Worm (Caenorhabditis elegans) whole organism, L1 larva: ENCODE measurements around the gene jmjd-3.2.

Source experiments
- C04F5.9 ChIP-seq: sonication (generic microtip); optimal IDR thresholded peaks from 2 replicates; lab custom pipeline; 2016; ENCODE audit warnings: missing genetic modification characterization, missing compliant biosample characterization
- C16A3.4 ChIP-seq: fragments of 150-350 bp; optimal IDR thresholded peaks from 2 replicates; lab custom pipeline; 2014; ENCODE audit warnings: missing biosample characterization, missing genetic modification characterization
- aha-1 ChIP-seq: fragments of 150-350 bp; optimal IDR thresholded peaks from 2 replicates; lab custom pipeline; 2014; ENCODE audit warnings: missing biosample characterization, missing genetic modification characterization
- alr-1 ChIP-seq: fragments of 200-800 bp; sonication (Bioruptor generic); optimal IDR thresholded peaks from 2 replicates; lab custom pipeline; 2018; ENCODE audit warnings: borderline replicate concordance, mild to moderate bottlenecking, missing genetic modification characterization, missing compliant biosample characterization
- ceh-8 ChIP-seq: fragments of 200-800 bp; sonication (Bioruptor generic); optimal IDR thresholded peaks from 2 replicates; lab custom pipeline; 2018; ENCODE audit warnings: mild to moderate bottlenecking, missing genetic modification characterization, moderate library complexity, missing compliant biosample characterization
- ceh-88 ChIP-seq: fragments of 200-800 bp; sonication (Bioruptor generic); IDR thresholded peaks from 2 replicates; pipeline ENCODE4 v1.3.6; 2022; ENCODE audit warnings: missing genetic modification characterization, missing compliant biosample characterization
- dpl-1 ChIP-seq, 3 experiments: fragments of 150-350 bp in 2 of 3; sonication (generic microtip) in 1 of 3; optimal IDR thresholded peaks; 2 replicates each; lab custom pipeline; 2014 to 2017; ENCODE audit warnings: missing biosample characterization in 3 of 3, missing genetic modification characterization in 3 of 3, missing genetic modification reagents in 3 of 3
- dsc-1 ChIP-seq: sonication (generic microtip); optimal IDR thresholded peaks from 2 replicates; lab custom pipeline; 2016; ENCODE audit warnings: mild to moderate bottlenecking, missing genetic modification characterization, missing compliant biosample characterization
- efl-3 ChIP-seq: fragments of 200-800 bp; sonication (Bioruptor generic); optimal IDR thresholded peaks from 2 replicates; lab custom pipeline; 2018; ENCODE audit warnings: mild to moderate bottlenecking, missing genetic modification characterization, missing compliant biosample characterization
- egl-13 ChIP-seq: sonication (generic microtip); optimal IDR thresholded peaks from 2 replicates; lab custom pipeline; 2016; ENCODE audit warnings: missing genotype, missing genetic modification reagents, missing genetic modification characterization, missing compliant biosample characterization
- elt-2 ChIP-seq: sonication (generic microtip); optimal IDR thresholded peaks from 2 replicates; lab custom pipeline; 2016; ENCODE audit warnings: missing genetic modification characterization, mild to moderate bottlenecking, inconsistent platforms, missing compliant biosample characterization, missing genetic modification reagents
- elt-3 ChIP-seq, 6 experiments: fragments of 150-350 bp in 1 of 6; sonication (generic microtip); optimal IDR thresholded peaks; 2 replicates each; lab custom pipeline; 2017 to 2018; ENCODE audit warnings: missing biosample characterization in 6 of 6, missing genetic modification characterization in 6 of 6, inconsistent platforms in 1 of 6
- ets-5 ChIP-seq: fragments of 200-800 bp; sonication (Bioruptor generic); IDR thresholded peaks from 2 replicates; pipeline ENCODE4 v1.3.6; 2022; ENCODE audit warnings: missing genetic modification characterization, missing compliant biosample characterization
- fkh-4 ChIP-seq: sonication (generic microtip); optimal IDR thresholded peaks from 2 replicates; lab custom pipeline; 2016; ENCODE audit warnings: missing compliant biosample characterization, missing genetic modification characterization, borderline replicate concordance
- fkh-8 ChIP-seq: sonication (generic microtip); optimal IDR thresholded peaks from 2 replicates; lab custom pipeline; 2016; ENCODE audit warnings: mild to moderate bottlenecking, missing genetic modification characterization, missing compliant biosample characterization
- fos-1 ChIP-seq: fragments of 150-350 bp; optimal IDR thresholded peaks from 2 replicates; lab custom pipeline; 2014; ENCODE audit warnings: missing biosample characterization, missing genetic modification characterization
- grh-1 ChIP-seq: fragments of 200-800 bp; sonication (Bioruptor generic); IDR thresholded peaks from 2 replicates; pipeline ENCODE4 v1.3.6; 2022; ENCODE audit warnings: missing genetic modification reagents, missing genetic modification characterization, missing compliant biosample characterization
- hlh-17 ChIP-seq: fragments of 200-800 bp; sonication (Bioruptor generic); optimal IDR thresholded peaks from 2 replicates; lab custom pipeline; 2018; ENCODE audit warnings: missing genetic modification characterization, mild to moderate bottlenecking, missing compliant biosample characterization, moderate library complexity, borderline replicate concordance
- hlh-4 ChIP-seq: sonication (generic microtip); optimal IDR thresholded peaks from 2 replicates; lab custom pipeline; 2016; ENCODE audit warnings: mild to moderate bottlenecking, missing genetic modification characterization, missing compliant biosample characterization
- irx-1 ChIP-seq: sonication (generic microtip); optimal IDR thresholded peaks from 2 replicates; lab custom pipeline; 2016; ENCODE audit warnings: missing genetic modification characterization, missing compliant biosample characterization
- isw-1 ChIP-seq: fragments of 200-800 bp; sonication (Bioruptor generic); IDR thresholded peaks from 2 replicates; pipeline ENCODE4 v1.3.6; 2022; ENCODE audit warnings: missing genetic modification characterization, missing compliant biosample characterization
- lin-13 ChIP-seq: fragments of 150-350 bp; optimal IDR thresholded peaks from 2 replicates; lab custom pipeline; 2014; ENCODE audit warnings: missing biosample characterization, missing genetic modification reagents, missing genetic modification characterization
- lin-35 ChIP-seq, 2 experiments: fragments of 150-350 bp; optimal IDR thresholded peaks; 2 replicates each; lab custom pipeline; 2014; ENCODE audit warnings: missing biosample characterization in 2 of 2, missing genetic modification characterization in 2 of 2, missing genetic modification reagents in 2 of 2
- lsy-2 ChIP-seq, 2 experiments: fragments of 150-350 bp; optimal IDR thresholded peaks; 2 replicates each; lab custom pipeline; 2014; ENCODE audit warnings: missing biosample characterization in 2 of 2, missing genetic modification characterization in 2 of 2
- mab-9 ChIP-seq: fragments of 200-800 bp; sonication (Bioruptor generic); IDR thresholded peaks from 2 replicates; pipeline ENCODE4 v1.3.6; 2022; ENCODE audit warnings: missing genetic modification reagents, missing genetic modification characterization, missing compliant biosample characterization
- mdl-1 ChIP-seq, 2 experiments: fragments of 150-350 bp; optimal IDR thresholded peaks; 2 replicates each; lab custom pipeline; 2014 to 2017; ENCODE audit warnings: missing biosample characterization in 2 of 2, missing genetic modification characterization in 2 of 2, inconsistent platforms in 1 of 2
- nhr-19 ChIP-seq: fragments of 200-800 bp; sonication (Bioruptor generic); conservative IDR thresholded peaks from 2 replicates; pipeline ENCODE4 v1.3.6; 2022; ENCODE audit warnings: missing genetic modification characterization, missing compliant biosample characterization
- nhr-28 ChIP-seq: fragments of 150-350 bp; optimal IDR thresholded peaks from 2 replicates; lab custom pipeline; 2014; ENCODE audit warnings: missing biosample characterization, missing genetic modification characterization
- nhr-84 ChIP-seq: sonication (generic microtip); optimal IDR thresholded peaks from 2 replicates; lab custom pipeline; 2017; ENCODE audit warnings: missing biosample characterization, missing genetic modification characterization
- nhr-85 ChIP-seq: sonication (generic microtip); peaks from one replicate; lab custom pipeline; 2016; ENCODE audit warnings: missing genetic modification characterization, inconsistent platforms, missing compliant biosample characterization
- pag-3 ChIP-seq: sonication (generic microtip); optimal IDR thresholded peaks from 2 replicates; lab custom pipeline; 2017; ENCODE audit warnings: missing genetic modification characterization, mild to moderate bottlenecking, missing compliant biosample characterization, antibody characterized with exemption, borderline replicate concordance; ENCODE audit not compliant: insufficient read depth
- pax-3 ChIP-seq: fragments of 200-800 bp; sonication (Bioruptor generic); optimal IDR thresholded peaks from 2 replicates; lab custom pipeline; 2018; ENCODE audit warnings: mild to moderate bottlenecking, missing genetic modification characterization, moderate library complexity, missing compliant biosample characterization
- pqm-1 ChIP-seq: sonication (generic microtip); optimal IDR thresholded peaks from 3 replicates; lab custom pipeline; 2017; ENCODE audit warnings: missing biosample characterization, missing genetic modification characterization
- skn-1 ChIP-seq: fragments of 150-350 bp; optimal IDR thresholded peaks from 2 replicates; lab custom pipeline; 2014; ENCODE audit warnings: missing biosample characterization, missing genetic modification characterization
- snpc-4 ChIP-seq: fragments of 150-350 bp; optimal IDR thresholded peaks from 2 replicates; lab custom pipeline; 2014; ENCODE audit warnings: missing biosample characterization, missing genetic modification characterization
- sup-37 ChIP-seq: fragments of 200-800 bp; sonication (Bioruptor generic); optimal IDR thresholded peaks from 2 replicates; lab custom pipeline; 2018; ENCODE audit warnings: mild to moderate bottlenecking, missing genetic modification characterization, missing compliant biosample characterization
- swsn-7 ChIP-seq: sonication (generic microtip); optimal IDR thresholded peaks from 2 replicates; lab custom pipeline; 2016; ENCODE audit warnings: missing genetic modification characterization, missing compliant biosample characterization
- tbx-2 ChIP-seq: sonication (generic microtip); optimal IDR thresholded peaks from 2 replicates; lab custom pipeline; 2016; ENCODE audit warnings: missing genetic modification characterization, missing compliant biosample characterization
- tlp-1 ChIP-seq: fragments of 150-350 bp; optimal IDR thresholded peaks from 2 replicates; lab custom pipeline; 2014; ENCODE audit warnings: missing biosample characterization, missing genetic modification characterization
- unc-130 ChIP-seq: fragments of 150-350 bp; optimal IDR thresholded peaks from 2 replicates; lab custom pipeline; 2017; ENCODE audit warnings: missing biosample characterization, missing genetic modification characterization, inconsistent platforms
- unc-30 ChIP-seq: sonication (generic microtip); optimal IDR thresholded peaks from 2 replicates; lab custom pipeline; 2017; ENCODE audit warnings: missing biosample characterization, missing genetic modification characterization
- unc-62 ChIP-seq: fragments of 150-350 bp; optimal IDR thresholded peaks from 2 replicates; lab custom pipeline; 2014; ENCODE audit warnings: missing biosample characterization, missing genetic modification reagents, missing genetic modification characterization
- unc-86 ChIP-seq: sonication (generic microtip); optimal IDR thresholded peaks from 2 replicates; lab custom pipeline; 2016; ENCODE audit warnings: missing genetic modification characterization, missing compliant biosample characterization
- unc-98 ChIP-seq: fragments of 200-800 bp; sonication (Bioruptor generic); IDR thresholded peaks from 2 replicates; pipeline ENCODE4 v1.3.6; 2022; ENCODE audit warnings: missing genetic modification characterization, missing compliant biosample characterization
- xbp-1 ChIP-seq: sonication (generic microtip); optimal IDR thresholded peaks from 2 replicates; lab custom pipeline; 2016; ENCODE audit warnings: missing genetic modification characterization, missing compliant biosample characterization
- zag-1 ChIP-seq: fragments of 150-350 bp; optimal IDR thresholded peaks from 2 replicates; lab custom pipeline; 2014; ENCODE audit warnings: missing biosample characterization, missing genetic modification characterization
- zip-4 ChIP-seq: fragments of 200-800 bp; sonication (Bioruptor generic); optimal IDR thresholded peaks from 2 replicates; lab custom pipeline; 2018; ENCODE audit warnings: mild to moderate bottlenecking, missing genetic modification characterization, moderate library complexity, missing compliant biosample characterization
- ztf-11 ChIP-seq, 2 experiments: sonication (generic microtip); optimal IDR thresholded peaks; 2 replicates each; lab custom pipeline; 2016 to 2017; ENCODE audit warnings: missing genetic modification characterization in 2 of 2, missing biosample characterization in 1 of 2, missing compliant biosample characterization in 1 of 2
- ztf-4 ChIP-seq: fragments of 150-350 bp; optimal IDR thresholded peaks from 2 replicates; lab custom pipeline; 2014; ENCODE audit warnings: missing biosample characterization, missing genetic modification characterization

Gene jmjd-3.2

ce11 chrX:14473740-14474139, 25.7 kb downstream of the jmjd-3.2 start, which contains the start of gene M163.5:
TSS of gene M163.5 (plus strand) at chrX:14474040.
- TF ChIP-seq nhr-28 (no peak), mdl-1 (tag; optimal IDR thresholded peaks at IDR 0.05; lab: Kevin White, UChicago) (no peak), nhr-84 (no peak), grh-1 (GFP tag; lab: Robert Waterston, UW) (no peak), nhr-85 (tag; lab: Kevin White, UChicago) (no peak), zip-4 (no peak), elt-3 (tag; optimal IDR thresholded peaks at IDR 0.05; lab: Kevin White, UChicago) (no peak), mab-9 (GFP tag; lab: Robert Waterston, UW) (no peak), egl-13 (tag; lab: Kevin White, UChicago) (no peak), xbp-1 (no peak), lin-35 (GFP tag; optimal IDR thresholded peaks at IDR 0.05; lab: Kevin White, UChicago) (no peak), irx-1 (tag; lab: Kevin White, UChicago) (no peak), pag-3 (tag; lab: Kevin White, UChicago) (no peak), ztf-11 (tag; optimal IDR thresholded peaks at IDR 0.05; lab: Kevin White, UChicago) (no peak), ceh-88 (GFP tag; lab: Robert Waterston, UW) (no peak), tlp-1 (tag; lab: Kevin White, UChicago) (no peak), snpc-4 (no peak)

DNA sequence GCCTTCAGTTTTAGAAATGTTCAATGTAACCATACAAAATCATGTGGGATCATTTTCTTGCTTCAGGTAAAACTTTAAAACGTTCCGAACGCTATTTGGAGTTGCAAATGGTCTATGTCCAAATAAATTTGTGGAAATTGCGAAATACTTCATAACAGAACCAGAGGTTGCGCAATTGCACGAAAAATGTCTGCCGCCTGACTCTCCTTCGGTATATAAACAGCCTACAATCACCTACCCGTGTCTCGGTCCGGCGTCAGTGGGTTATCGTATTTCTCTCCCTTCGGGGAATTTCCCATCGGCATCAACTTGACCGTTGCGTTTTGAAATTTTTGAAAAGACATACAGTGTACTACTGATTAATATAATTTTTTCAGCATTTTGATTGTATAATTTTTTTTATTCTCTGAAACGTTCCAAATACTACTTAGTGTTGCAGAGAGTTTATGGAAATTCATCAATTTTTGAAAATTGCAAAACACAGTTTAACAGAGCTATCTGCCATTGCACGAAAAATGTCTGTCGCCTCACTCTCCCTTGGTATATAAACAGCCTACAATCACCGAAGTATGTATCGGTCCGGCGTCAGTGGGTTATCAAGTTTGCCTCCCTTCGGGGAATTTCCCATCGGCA, 28.7 kb downstream of the jmjd-3.2 start:
- TF ChIP-seq nhr-19 (GFP tag; lab: Robert Waterston, UW) = peak; percentile 71
- no peak for TF ChIP-seq ztf-11 (tag; optimal IDR thresholded peaks at IDR 0.05; lab: Kevin White, UChicago)
- TF ChIP-seq hlh-17 = no peak
- TF ChIP-seq unc-98 (GFP tag; lab: Robert Waterston, UW) = no peak
- TF ChIP-seq unc-30 (tag; lab: Kevin White, UChicago) = no peak
- peak; percentile 6 to 53 for TF ChIP-seq lsy-2 (tag; optimal IDR thresholded peaks at IDR 0.05; lab: Kevin White, UChicago)
- peak; percentile 65 for TF ChIP-seq C16A3.4 (tag; lab: Kevin White, UChicago)
- TF ChIP-seq dpl-1 (GFP tag; optimal IDR thresholded peaks at IDR 0.05; lab: Kevin White, UChicago) = peak in 2 of 3 experiments; percentile 15 to 30
- no peak for TF ChIP-seq ets-5
- TF ChIP-seq tbx-2 (tag; lab: Kevin White, UChicago) = peak; percentile 46
- peak; percentile 7 for TF ChIP-seq unc-130 (tag; lab: Kevin White, UChicago)
- TF ChIP-seq dsc-1 (tag; lab: Kevin White, UChicago) = no peak
- no peak for TF ChIP-seq fos-1 (tag; lab: Kevin White, UChicago)
- TF ChIP-seq swsn-7 (tag; lab: Kevin White, UChicago) = peak; percentile 54
- TF ChIP-seq isw-1 (GFP tag; lab: Robert Waterston, UW) = peak; percentile 44; the same call in 1 of the 2 replicates
- TF ChIP-seq tlp-1 (tag; lab: Kevin White, UChicago) = no peak
- TF ChIP-seq pqm-1 (tag; lab: Kevin White, UChicago) = no peak
- no peak for TF ChIP-seq hlh-4 (tag; lab: Kevin White, UChicago)
- peak; percentile 67 for TF ChIP-seq irx-1 (tag; lab: Kevin White, UChicago)
- no peak for TF ChIP-seq zag-1 (tag; lab: Kevin White, UChicago)
- TF ChIP-seq pax-3 (tag; lab: Kevin White, UChicago) = no peak
- peak; percentile 83 for TF ChIP-seq skn-1 (tag; lab: Kevin White, UChicago)
- TF ChIP-seq nhr-84 = no peak
- no peak for TF ChIP-seq unc-86 (tag; lab: Kevin White, UChicago)
- no peak for TF ChIP-seq unc-62
- no peak for TF ChIP-seq lin-13 (GFP tag; lab: Kevin White, UChicago)
- TF ChIP-seq ztf-4 (tag; lab: Kevin White, UChicago) = no peak
- peak; percentile 56 for TF ChIP-seq elt-2
- no peak for TF ChIP-seq C04F5.9 (tag; lab: Kevin White, UChicago)
- no peak for TF ChIP-seq efl-3 (GFP tag; lab: Kevin White, UChicago)
- TF ChIP-seq alr-1 (tag; lab: Kevin White, UChicago) = no peak
- TF ChIP-seq snpc-4 = peak; percentile 98
- TF ChIP-seq fkh-4 = no peak
- TF ChIP-seq fkh-8 = no peak
- TF ChIP-seq ceh-88 (GFP tag; lab: Robert Waterston, UW) = no peak; the same call in 1 of the 2 replicates
- no peak for TF ChIP-seq sup-37 (GFP tag; lab: Kevin White, UChicago)
- no peak for TF ChIP-seq aha-1 (tag; lab: Kevin White, UChicago)
- peak; percentile 98 for TF ChIP-seq zip-4
- TF ChIP-seq pag-3 (tag; lab: Kevin White, UChicago) = no peak
- no peak for TF ChIP-seq egl-13 (tag; lab: Kevin White, UChicago)
- no peak for TF ChIP-seq ceh-8 (GFP tag; lab: Kevin White, UChicago)
